Worm (Caenorhabditis elegans) whole organism, L4/young adult: ENCODE data around the gene W06G6.10.
"Not testable (repeated sequence)": the region's sequence is repeated elsewhere in the genome, so short reads cannot be mapped to it uniquely, and the experiment has no call there.

Experiments used
- W03F9.2 ChIP-seq: fragments of 150-350 bp; optimal IDR thresholded peaks from 2 replicates; lab custom pipeline; 2014; ENCODE audit warnings: missing biosample characterization, missing genetic modification characterization
- dao-5 ChIP-seq: sonication (generic microtip); optimal IDR thresholded peaks from 2 replicates; lab custom pipeline; 2016; ENCODE audit warnings: missing genotype, missing genetic modification characterization, moderate library complexity, missing compliant biosample characterization
- him-1 ChIP-seq: sonication (generic microtip); optimal IDR thresholded peaks from 2 replicates; lab custom pipeline; 2016; ENCODE audit warnings: missing genotype, missing genetic modification reagents, missing genetic modification characterization, missing compliant biosample characterization

DNA sequence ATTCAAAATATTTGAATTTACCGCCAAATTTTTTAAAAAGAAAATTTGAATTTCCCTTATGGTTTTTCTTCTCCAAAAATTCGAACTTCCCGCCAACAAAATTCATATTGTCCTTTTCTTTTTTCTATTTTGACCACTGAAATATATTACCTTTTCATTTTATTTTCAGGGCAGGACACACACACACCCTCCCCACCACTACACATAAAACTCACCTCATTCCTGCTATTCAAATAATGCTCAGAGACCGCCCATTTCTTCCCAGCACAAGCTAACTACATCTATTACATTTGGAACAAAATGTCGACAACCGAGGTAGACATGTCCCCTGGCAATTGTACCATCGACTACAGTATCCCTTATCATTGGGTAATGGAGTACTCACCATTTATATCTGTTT, 7.2 kb upstream of the W06G6.10 start, which contains the start of gene W06G6.15:
- not testable (repeated sequence) for TF ChIP-seq him-1 (tag; lab: Kevin White, UChicago); dao-5; W03F9.2 (tag; lab: Kevin White, UChicago)
